Worm (Caenorhabditis elegans): Measurements from ENCODE around the gene F59B2.12.

ce11 chrIII:9047260-9047659, 29.9 kb downstream of the F59B2.12 start:
- no peak for TF ChIP-seq cog-1 (tag; optimal IDR thresholded peaks at IDR 0.05)
- TF ChIP-seq flt-1 (GFP tag; IDR thresholded peaks at IDR 0.05): no peak
- no peak for TF ChIP-seq ref-1 (GFP tag; conservative IDR thresholded peaks at IDR 0.05)
- no peak for TF ChIP-seq ztf-23 (GFP tag; IDR thresholded peaks at IDR 0.05)
- TF ChIP-seq med-1 (GFP tag; optimal IDR thresholded peaks at IDR 0.05; ENCODE audit: insufficient read depth): no peak

Data from whole organism, midembryonic.